Worm (Caenorhabditis elegans): ENCODE measurements around the gene unc-43.
"Not testable (repeated sequence)": the region's sequence is repeated elsewhere in the genome, so short reads cannot be mapped to it uniquely, and the experiment has no call there.

DNA sequence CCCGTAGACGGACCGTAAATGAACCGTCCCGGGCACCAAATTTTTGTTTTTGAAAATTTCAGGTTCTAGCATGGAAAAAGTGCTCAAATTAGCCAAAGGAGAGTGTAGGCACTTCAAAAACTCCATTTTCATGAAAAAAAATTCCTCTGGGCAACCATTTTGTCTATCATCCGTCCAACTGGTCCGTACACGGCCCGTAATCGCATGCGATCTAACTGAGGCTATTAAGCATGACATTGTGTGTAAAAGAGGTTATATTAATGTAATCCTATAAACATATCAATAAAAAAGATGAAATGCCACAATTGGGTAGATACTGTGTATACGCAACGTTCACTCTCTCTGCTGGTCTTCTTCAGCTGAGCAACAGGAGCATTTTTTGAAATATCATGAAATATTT lies 27.4 kb downstream of the unc-43 start, which contains the start of gene R09E10.1:
- not testable (repeated sequence) for TF ChIP-seq nhr-12 (tag; optimal IDR thresholded peaks at IDR 0.05); ZK546.5 (tag; optimal IDR thresholded peaks at IDR 0.05); lin-39 (tag; optimal IDR thresholded peaks at IDR 0.05); skn-1 (tag; optimal IDR thresholded peaks at IDR 0.05); ama-1 (optimal IDR thresholded peaks at IDR 0.05); fkh-10 (GFP tag; optimal IDR thresholded peaks at IDR 0.05); snpc-4 (tag; optimal IDR thresholded peaks at IDR 0.05)
